Worm (Caenorhabditis elegans): ENCODE data around the gene F23D12.7.
A peak's percentile ranks its signal among the peaks of the same experiment; 100 is the strongest.

Gene F23D12.7

ce11 chrX:14478743-14479428 lies 25.3 kb upstream of the F23D12.7 start, which contains the start of gene M163.11:
Gene M163.11, plus strand, starts transcription at chrX:14479378.
- TF ChIP-seq dve-1 (tag; optimal IDR thresholded peaks at IDR 0.05) (peak; percentile 45), T23F11.4 (GFP tag; optimal IDR thresholded peaks at IDR 0.05) (no peak)

- TF ChIP-seq K02D7.2 (tag; optimal IDR thresholded peaks at IDR 0.05) (no peak), pqm-1 (tag; optimal IDR thresholded peaks at IDR 0.05) (no peak), syd-9 (tag; optimal IDR thresholded peaks at IDR 0.05) (no peak), elt-2 (tag; optimal IDR thresholded peaks at IDR 0.05) (no peak), Y22D7AL.16 (tag; optimal IDR thresholded peaks at IDR 0.05) (no peak)
These were observed 24.6 kb upstream of the F23D12.7 start for ce11 chrX:14478193-14478592.

- no peak for TF ChIP-seq K02D7.2 (tag; optimal IDR thresholded peaks at IDR 0.05)
- no peak for TF ChIP-seq ztf-16 (tag; optimal IDR thresholded peaks at IDR 0.05)
- no peak for TF ChIP-seq pag-3 (tag; optimal IDR thresholded peaks at IDR 0.05; ENCODE audit: borderline replicate concordance)
- TF ChIP-seq nfya-1 (tag; optimal IDR thresholded peaks at IDR 0.05): no peak
- TF ChIP-seq madf-2 (tag; optimal IDR thresholded peaks at IDR 0.05): no peak
- no peak for TF ChIP-seq mec-3 (tag; optimal IDR thresholded peaks at IDR 0.05; ENCODE audit: borderline replicate concordance)
- no peak for TF ChIP-seq tbx-2 (tag; optimal IDR thresholded peaks at IDR 0.05)
- no peak for TF ChIP-seq ceh-22 (tag; optimal IDR thresholded peaks at IDR 0.05)
- TF ChIP-seq ceh-30 (tag; optimal IDR thresholded peaks at IDR 0.05): no peak
- no peak for TF ChIP-seq ceh-14 (tag; optimal IDR thresholded peaks at IDR 0.05)
- no peak for TF ChIP-seq sdc-2 (tag; optimal IDR thresholded peaks at IDR 0.05)
- no peak for TF ChIP-seq ceh-6 (GFP tag; optimal IDR thresholded peaks at IDR 0.05)
- no peak for TF ChIP-seq ttx-3 (tag; optimal IDR thresholded peaks at IDR 0.05)
- no peak for TF ChIP-seq nhr-232 (tag; optimal IDR thresholded peaks at IDR 0.05)
- no peak for TF ChIP-seq hlh-8 (tag; optimal IDR thresholded peaks at IDR 0.05)
These were observed 23.7 kb upstream of the F23D12.7 start for ce11 chrX:14477338-14477737.

- TF ChIP-seq ztf-16 (tag; optimal IDR thresholded peaks at IDR 0.05) (no peak), pha-2 (tag; optimal IDR thresholded peaks at IDR 0.05) (no peak), Y22D7AL.16 (tag; optimal IDR thresholded peaks at IDR 0.05) (no peak), ets-4 (tag; optimal IDR thresholded peaks at IDR 0.05) (no peak), hlh-13 (GFP tag; optimal IDR thresholded peaks at IDR 0.05) (no peak), pat-9 (tag; optimal IDR thresholded peaks at IDR 0.05) (no peak), tbx-2 (tag; optimal IDR thresholded peaks at IDR 0.05) (no peak), fax-1 (tag; optimal IDR thresholded peaks at IDR 0.05) (no peak), elt-4 (tag; optimal IDR thresholded peaks at IDR 0.05) (no peak), unc-42 (tag; optimal IDR thresholded peaks at IDR 0.05) (no peak), ceh-2 (tag; optimal IDR thresholded peaks at IDR 0.05) (no peak), ceh-45 (GFP tag; IDR thresholded peaks at IDR 0.05) (no peak), hlh-30 (tag; optimal IDR thresholded peaks at IDR 0.05; ENCODE audit: insufficient read depth) (no peak), nhr-232 (tag; optimal IDR thresholded peaks at IDR 0.05) (no peak), C08G9.2 (tag; optimal IDR thresholded peaks at IDR 0.05) (no peak), lin-11 (tag; optimal IDR thresholded peaks at IDR 0.05) (no peak), ceh-9 (tag; optimal IDR thresholded peaks at IDR 0.05) (no peak), pros-1 (tag; optimal IDR thresholded peaks at IDR 0.05) (no peak), lim-6 (tag; optimal IDR thresholded peaks at IDR 0.05) (no peak), ceh-30 (tag; optimal IDR thresholded peaks at IDR 0.05) (no peak)
These were observed 23.1 kb upstream of the F23D12.7 start for ce11 chrX:14476625-14477257.

Measured in whole organism, late embryonic.